Worm (Caenorhabditis elegans) whole organism, young adult: ENCODE measurements around the gene C30G12.4.

Source experiments
- F55B11.4 ChIP-seq: sonication (generic microtip); optimal IDR thresholded peaks from 2 replicates; lab custom pipeline; 2016; ENCODE audit warnings: missing compliant biosample characterization, missing genetic modification characterization, borderline replicate concordance; ENCODE audit not compliant: insufficient read depth
- ama-1 ChIP-seq, 3 experiments: fragments of 150-350 bp in 1 of 3; sonication (generic microtip) in 2 of 3; optimal IDR thresholded peaks; 2 replicates each; lab custom pipeline; 2014 to 2018; ENCODE audit warnings: missing biosample characterization in 2 of 3, missing genetic modification characterization in 2 of 3, missing genetic modification reagents in 2 of 3
- attf-3 ChIP-seq: fragments of 200-800 bp; sonication (Bioruptor generic); conservative IDR thresholded peaks from 2 replicates; pipeline ENCODE4 v1.3.6; 2022; ENCODE audit warnings: missing genetic modification reagents, missing genetic modification characterization, missing compliant biosample characterization
- ceh-100 ChIP-seq: fragments of 200-800 bp; sonication (Bioruptor generic); IDR thresholded peaks from 2 replicates; pipeline ENCODE4 v1.3.6; 2022; ENCODE audit warnings: missing genetic modification reagents, missing genetic modification characterization, missing compliant biosample characterization
- fkh-3 ChIP-seq: sonication (generic microtip); optimal IDR thresholded peaks from 2 replicates; lab custom pipeline; 2016; ENCODE audit warnings: mild to moderate bottlenecking, missing genetic modification characterization, missing compliant biosample characterization
- lin-35 ChIP-seq, 3 experiments: fragments of 150-350 bp in 2 of 3; sonication (generic microtip) in 1 of 3; optimal IDR thresholded peaks; 2 replicates each; lab custom pipeline; 2014 to 2018; ENCODE audit warnings: missing biosample characterization in 3 of 3, missing genetic modification characterization in 3 of 3, missing genetic modification reagents in 3 of 3
- unc-62 ChIP-seq: fragments of 150-350 bp; optimal IDR thresholded peaks from 2 replicates; lab custom pipeline; 2014; ENCODE audit warnings: missing biosample characterization, missing genetic modification reagents, missing genetic modification characterization

ce11 chrII:7272513-7272912, 10.6 kb downstream of the C30G12.4 start:
- no peak for TF ChIP-seq ama-1 (optimal IDR thresholded peaks at IDR 0.05; lab: Kevin White, UChicago)
- TF ChIP-seq ama-1 (GFP tag; optimal IDR thresholded peaks at IDR 0.05; lab: Kevin White, UChicago): no peak
- no peak for TF ChIP-seq F55B11.4 (tag; lab: Kevin White, UChicago)
- TF ChIP-seq lin-35 (GFP tag; optimal IDR thresholded peaks at IDR 0.05; lab: Kevin White, UChicago): no peak
- no peak for TF ChIP-seq fkh-3
- TF ChIP-seq unc-62 (GFP tag; lab: Kevin White, UChicago): no peak
- TF ChIP-seq ceh-100: no peak
- TF ChIP-seq attf-3 (GFP tag; lab: Robert Waterston, UW): no peak
